Worm (Caenorhabditis elegans) whole organism, midembryonic: ENCODE data around the gene fbxb-96.

Experiments
- T22C8.4 ChIP-seq: fragments of 200-800 bp; sonication (Bioruptor generic); IDR thresholded peaks from 2 replicates; pipeline ENCODE4 v1.3.6; 2022; ENCODE audit warnings: missing genetic modification characterization, missing compliant biosample characterization
- cog-1 ChIP-seq: sonication (generic microtip); optimal IDR thresholded peaks from 2 replicates; lab custom pipeline; 2016; ENCODE audit warnings: missing genetic modification characterization, missing compliant biosample characterization
- flt-1 ChIP-seq: fragments of 200-800 bp; sonication (Bioruptor generic); IDR thresholded peaks from 2 replicates; pipeline ENCODE4 v1.3.6; 2022; ENCODE audit warnings: missing genetic modification characterization, missing compliant biosample characterization
- klf-2 ChIP-seq: fragments of 200-800 bp; sonication (Bioruptor generic); conservative IDR thresholded peaks from 2 replicates; pipeline ENCODE4 v1.3.6; 2022; ENCODE audit warnings: missing genetic modification reagents, missing genetic modification characterization, missing compliant biosample characterization
- med-1 ChIP-seq: sonication (generic microtip); optimal IDR thresholded peaks from 2 replicates; lab custom pipeline; 2017; ENCODE audit warnings: missing genetic modification characterization, mild to moderate bottlenecking, missing compliant biosample characterization, antibody characterized with exemption, missing genetic modification reagents; ENCODE audit not compliant: insufficient read depth
- ref-1 ChIP-seq: fragments of 200-800 bp; sonication (Bioruptor generic); conservative IDR thresholded peaks from 2 replicates; pipeline ENCODE4 v1.3.6; 2022; ENCODE audit warnings: missing genetic modification reagents, missing genetic modification characterization, missing compliant biosample characterization
- tab-1 ChIP-seq: fragments of 200-800 bp; sonication (Bioruptor generic); IDR thresholded peaks from 2 replicates; pipeline ENCODE4 v1.3.6; 2022; ENCODE audit warnings: missing genetic modification characterization, missing compliant biosample characterization
- ztf-23 ChIP-seq: fragments of 200-800 bp; sonication (Bioruptor generic); IDR thresholded peaks from 2 replicates; pipeline ENCODE4 v1.3.6; 2022; ENCODE audit warnings: missing genetic modification reagents, missing genetic modification characterization, missing compliant biosample characterization
- ztf-29 ChIP-seq: fragments of 200-800 bp; sonication (Bioruptor generic); IDR thresholded peaks from 2 replicates; pipeline ENCODE4 v1.3.6; 2022; ENCODE audit warnings: missing genetic modification reagents, missing genetic modification characterization, missing compliant biosample characterization

The fbxb-96 gene

DNA sequence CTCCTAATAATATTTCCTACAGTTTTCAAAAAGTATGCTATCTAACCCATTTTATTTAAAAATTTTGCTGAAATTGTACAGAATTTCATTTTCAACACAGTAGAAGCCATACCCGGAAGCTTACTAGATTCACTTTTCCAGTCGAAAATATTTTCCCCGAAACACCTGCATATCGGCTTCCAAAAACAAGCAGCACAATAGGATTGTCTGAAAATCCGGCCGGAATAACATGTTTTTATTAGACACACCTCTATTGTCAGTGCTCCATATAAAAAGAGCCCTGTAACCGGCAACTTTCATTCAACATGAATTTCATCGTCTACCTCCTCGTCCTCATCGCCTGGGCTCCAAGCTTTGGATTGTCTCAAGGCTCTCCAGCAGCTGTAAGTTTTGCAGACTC lies 2.3 kb upstream of the fbxb-96 start, which contains the start of gene C52E2.2:
C52E2.2 (plus strand) TSS at position 301 of the 400 bp plus-strand sequence.
- TF ChIP-seq med-1 (GFP tag; lab: Kevin White, UChicago) (no peak), ztf-29 (GFP tag; lab: Robert Waterston, UW) (no peak), ztf-23 (GFP tag; lab: Robert Waterston, UW) (no peak), cog-1 (tag; lab: Kevin White, UChicago) (no peak), T22C8.4 (no peak), ref-1 (GFP tag; lab: Robert Waterston, UW) (no peak), klf-2 (GFP tag; lab: Robert Waterston, UW) (no peak), tab-1 (GFP tag; lab: Robert Waterston, UW) (no peak), flt-1 (GFP tag; lab: Robert Waterston, UW) (no peak)

DNA sequence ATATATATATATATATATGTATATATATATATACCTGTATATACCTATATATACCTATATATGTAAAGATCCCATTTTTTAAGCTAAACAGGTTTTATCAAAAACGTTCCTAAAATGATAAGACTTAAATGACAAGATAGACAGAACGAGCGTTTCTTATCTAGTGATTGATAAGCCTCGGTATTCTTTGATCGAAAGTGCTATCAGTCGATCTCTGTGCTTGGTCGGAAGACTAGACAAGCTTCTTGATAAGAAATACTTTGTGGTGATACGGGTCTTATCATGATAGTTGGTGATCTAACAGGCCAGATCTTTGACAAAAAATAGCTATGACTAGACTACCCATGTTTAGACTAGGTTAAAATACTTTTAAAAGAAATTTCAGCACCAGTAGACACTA lies 1.5 kb upstream of the fbxb-96 start:
- TF ChIP-seq cog-1 (tag; lab: Kevin White, UChicago), result no peak
- no peak for TF ChIP-seq klf-2 (GFP tag; lab: Robert Waterston, UW)
- no peak for TF ChIP-seq T22C8.4
- no peak for TF ChIP-seq flt-1 (GFP tag; lab: Robert Waterston, UW)
- TF ChIP-seq ztf-29 (GFP tag; lab: Robert Waterston, UW), result no peak
- TF ChIP-seq med-1 (GFP tag; lab: Kevin White, UChicago), result no peak
- no peak for TF ChIP-seq ztf-23 (GFP tag; lab: Robert Waterston, UW)
- no peak for TF ChIP-seq tab-1 (GFP tag; lab: Robert Waterston, UW)
- TF ChIP-seq ref-1 (GFP tag; lab: Robert Waterston, UW), result no peak

DNA sequence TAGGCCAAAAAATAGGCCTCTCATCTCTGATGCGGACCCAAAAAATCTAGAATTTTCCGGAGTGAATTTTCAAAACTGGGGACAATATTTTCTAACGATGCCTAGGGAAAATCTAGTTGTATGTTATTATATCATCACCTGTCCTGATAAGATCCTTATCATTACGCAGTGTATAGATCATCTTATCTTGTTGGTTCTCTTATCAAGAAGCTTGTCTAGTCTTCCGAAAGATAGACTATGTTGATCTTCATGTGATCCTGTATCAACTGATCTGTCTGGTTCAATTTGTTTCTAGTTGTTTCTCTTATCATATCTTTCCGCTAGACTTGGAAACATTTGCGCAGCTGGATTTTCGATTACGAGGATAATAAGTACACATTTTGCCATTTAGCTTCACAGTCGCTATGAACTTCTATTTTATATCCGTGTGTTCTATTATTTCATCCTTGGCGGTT lies 668 bp upstream of the fbxb-96 start, which contains the start of gene C52E2.3:
C52E2.3 (plus strand) TSS at position 405 of the 455 bp plus-strand sequence.
- TF ChIP-seq klf-2 (GFP tag; lab: Robert Waterston, UW) (no peak), ref-1 (GFP tag; lab: Robert Waterston, UW) (no peak), cog-1 (tag; lab: Kevin White, UChicago) (no peak), tab-1 (GFP tag; lab: Robert Waterston, UW) (no peak), flt-1 (GFP tag; lab: Robert Waterston, UW) (no peak), ztf-29 (GFP tag; lab: Robert Waterston, UW) (no peak)

DNA sequence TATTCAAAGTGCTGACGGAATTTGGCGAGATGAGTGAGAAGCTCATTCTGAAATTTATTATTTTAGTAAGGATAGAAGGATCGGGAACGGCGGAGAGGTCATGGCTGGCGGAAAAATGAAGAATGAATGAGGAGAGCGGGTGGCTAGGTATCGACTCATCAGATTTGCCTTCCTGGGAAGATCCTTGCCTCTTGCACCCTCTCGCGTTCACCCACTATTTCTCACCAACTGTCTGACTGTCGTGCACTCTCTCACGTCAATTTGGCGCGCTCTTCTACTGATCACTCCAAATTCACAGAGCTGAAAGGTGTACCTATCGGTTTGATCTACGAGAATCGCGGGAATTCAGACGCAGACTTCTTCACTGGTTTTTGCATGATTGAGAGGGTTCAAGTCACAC lies 2.1 kb downstream of the fbxb-96 start, which contains the start of gene fbxb-97:
fbxb-97 (minus strand) TSS at position 53 of the 400 bp plus-strand sequence.
- TF ChIP-seq ref-1 (GFP tag; lab: Robert Waterston, UW) (no peak), tab-1 (GFP tag; lab: Robert Waterston, UW) (no peak), flt-1 (GFP tag; lab: Robert Waterston, UW) (no peak), ztf-23 (GFP tag; lab: Robert Waterston, UW) (no peak), med-1 (GFP tag; lab: Kevin White, UChicago) (no peak), T22C8.4 (no peak), cog-1 (tag; lab: Kevin White, UChicago) (no peak), ztf-29 (GFP tag; lab: Robert Waterston, UW) (no peak), klf-2 (GFP tag; lab: Robert Waterston, UW) (no peak)

DNA sequence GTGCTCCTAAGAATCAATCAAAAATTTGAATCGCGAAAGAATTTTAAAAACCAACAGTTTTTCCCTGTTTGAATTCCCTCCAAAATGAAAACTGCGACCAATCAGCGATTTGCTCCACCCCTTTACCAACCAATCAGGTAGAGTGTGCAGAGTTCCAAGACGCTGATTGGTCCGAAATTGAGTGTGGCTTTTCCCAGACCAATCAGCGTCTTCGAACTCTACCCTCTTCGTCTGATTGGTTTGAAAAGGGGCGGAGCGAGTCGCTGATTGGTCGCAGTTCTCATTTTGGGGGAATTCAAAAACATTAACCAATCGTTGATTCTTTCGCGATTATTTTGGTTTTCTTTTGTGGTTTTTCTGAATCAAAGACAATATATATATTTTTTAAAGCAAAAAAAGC lies 5.6 kb downstream of the fbxb-96 start:
- TF ChIP-seq flt-1 (GFP tag; lab: Robert Waterston, UW) (no peak), tab-1 (GFP tag; lab: Robert Waterston, UW) (no peak), T22C8.4 (no peak)

DNA sequence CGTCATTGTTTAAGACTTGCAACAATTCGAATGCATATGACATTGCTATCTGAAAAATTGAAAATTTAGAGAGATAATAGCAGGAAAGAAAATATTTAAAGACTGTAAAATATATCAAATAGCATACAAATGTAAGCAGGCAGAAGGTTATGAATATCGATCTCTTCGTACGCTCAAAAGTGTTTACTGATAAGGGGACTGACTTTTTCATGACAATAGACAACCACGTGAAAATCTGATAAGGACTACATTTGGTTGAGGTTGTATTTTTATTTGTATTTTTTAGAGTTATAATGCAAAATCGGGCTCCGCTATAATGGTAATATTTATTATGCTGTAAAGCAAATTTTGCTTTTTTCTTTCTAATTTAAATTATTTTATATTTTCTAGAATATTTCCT lies 7.3 kb downstream of the fbxb-96 start, which contains the start of the genes C52E2.5 and C52E2.4:
C52E2.5 (minus strand) TSS at position 43 of the 400 bp plus-strand sequence.
C52E2.4 (plus strand) TSS at position 252 of the 400 bp plus-strand sequence.
- TF ChIP-seq med-1 (GFP tag; lab: Kevin White, UChicago) (no peak), ztf-23 (GFP tag; lab: Robert Waterston, UW) (no peak), T22C8.4 (no peak), cog-1 (tag; lab: Kevin White, UChicago) (no peak), ref-1 (GFP tag; lab: Robert Waterston, UW) (no peak), tab-1 (GFP tag; lab: Robert Waterston, UW) (no peak), ztf-29 (GFP tag; lab: Robert Waterston, UW) (no peak), flt-1 (GFP tag; lab: Robert Waterston, UW) (no peak), klf-2 (GFP tag; lab: Robert Waterston, UW) (no peak)

DNA sequence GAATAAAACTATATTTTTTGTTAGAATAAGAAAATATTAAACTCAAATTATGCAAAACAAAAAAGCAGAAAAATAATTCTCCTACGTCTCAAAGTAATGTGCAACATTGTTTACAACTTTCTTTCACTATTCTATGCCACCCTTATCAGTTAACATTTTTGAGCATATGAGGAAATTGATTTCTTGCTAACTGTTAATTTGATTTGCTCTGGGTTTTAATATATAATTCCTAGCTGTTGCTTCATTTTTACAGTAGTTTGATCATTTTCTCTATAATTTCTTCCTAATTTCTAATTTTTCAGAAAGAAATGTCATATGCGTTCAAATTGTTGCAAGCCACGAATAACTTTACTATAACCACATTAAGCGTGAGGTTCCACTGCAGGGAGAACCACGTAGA lies 14.0 kb downstream of the fbxb-96 start, which contains the start of gene T08E11.1:
T08E11.1 (plus strand) TSS at position 301 of the 400 bp plus-strand sequence.
- TF ChIP-seq cog-1 (tag; lab: Kevin White, UChicago) (no peak), flt-1 (GFP tag; lab: Robert Waterston, UW) (no peak), tab-1 (GFP tag; lab: Robert Waterston, UW) (no peak), ztf-29 (GFP tag; lab: Robert Waterston, UW) (no peak), ztf-23 (GFP tag; lab: Robert Waterston, UW) (no peak), klf-2 (GFP tag; lab: Robert Waterston, UW) (no peak), T22C8.4 (no peak), ref-1 (GFP tag; lab: Robert Waterston, UW) (no peak), med-1 (GFP tag; lab: Kevin White, UChicago) (no peak)

DNA sequence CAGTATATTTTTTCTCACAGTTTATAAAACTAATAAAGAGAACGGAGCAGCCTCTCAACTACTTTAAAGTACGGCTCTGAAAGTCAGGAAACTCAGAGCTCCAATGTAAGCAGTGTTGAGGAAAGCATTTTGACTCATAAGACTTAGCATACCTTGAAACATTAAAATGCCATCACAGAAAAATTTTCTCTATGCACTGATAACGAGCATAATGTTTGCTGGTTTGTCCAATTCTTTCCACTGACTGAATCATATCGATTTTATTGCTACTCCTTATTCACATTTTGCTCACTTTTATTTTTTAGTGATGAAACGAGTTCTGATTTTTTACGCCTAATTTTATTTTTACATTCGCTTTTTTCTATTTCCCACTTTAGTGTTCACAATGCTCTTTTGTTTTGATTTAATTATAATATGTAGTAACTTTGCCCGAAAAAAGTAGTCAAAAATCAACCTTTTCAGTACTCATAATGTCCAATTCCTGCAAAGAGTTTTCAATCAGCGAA lies 18.3 kb downstream of the fbxb-96 start, which contains the start of gene math-39:
math-39 (plus strand) TSS at position 456 of the 506 bp plus-strand sequence.
- TF ChIP-seq T22C8.4, result no peak
- TF ChIP-seq ztf-29 (GFP tag; lab: Robert Waterston, UW), result no peak
- TF ChIP-seq ref-1 (GFP tag; lab: Robert Waterston, UW), result no peak
- TF ChIP-seq cog-1 (tag; lab: Kevin White, UChicago), result no peak
- TF ChIP-seq klf-2 (GFP tag; lab: Robert Waterston, UW), result no peak
- no peak for TF ChIP-seq ztf-23 (GFP tag; lab: Robert Waterston, UW)

DNA sequence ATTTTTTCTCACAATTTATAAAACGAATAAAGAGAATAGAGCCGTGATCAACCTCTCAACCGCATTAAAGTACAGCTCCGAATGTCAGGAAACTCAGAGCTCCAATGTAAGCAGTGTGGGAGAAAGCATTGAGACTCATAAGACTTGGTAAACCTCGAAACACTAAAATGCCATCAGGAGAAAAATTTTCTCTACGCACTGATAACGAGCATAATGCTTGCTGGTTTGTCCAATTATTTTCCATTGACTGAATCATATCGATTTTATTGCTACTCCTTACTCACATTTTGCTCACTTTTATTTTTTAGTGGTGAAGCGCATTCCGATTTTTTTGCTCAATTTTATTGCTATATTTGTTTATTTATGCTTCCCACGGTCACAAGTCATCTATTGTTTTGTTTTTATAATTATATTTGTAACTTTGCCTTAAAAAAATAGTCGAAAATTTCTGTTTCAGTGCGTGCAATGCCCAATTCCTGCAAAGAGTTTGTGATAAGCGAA lies 20.0 kb downstream of the fbxb-96 start, which contains the start of gene math-40:
math-40 (plus strand) TSS at position 451 of the 501 bp plus-strand sequence.
- TF ChIP-seq ztf-23 (GFP tag; lab: Robert Waterston, UW), result no peak
- no peak for TF ChIP-seq ztf-29 (GFP tag; lab: Robert Waterston, UW)
- no peak for TF ChIP-seq tab-1 (GFP tag; lab: Robert Waterston, UW)
- TF ChIP-seq flt-1 (GFP tag; lab: Robert Waterston, UW), result no peak
- TF ChIP-seq cog-1 (tag; lab: Kevin White, UChicago), result no peak
- no peak for TF ChIP-seq T22C8.4
- no peak for TF ChIP-seq med-1 (GFP tag; lab: Kevin White, UChicago)
